Worm (Caenorhabditis elegans): ENCODE results near the gene BE10.3.
A peak's percentile ranks its signal among the peaks of the same experiment; 100 is the strongest.

BE10.3 gene

ce11 chrIII:12851034-12851433 lies 43.2 kb downstream of the BE10.3 start:
- TF ChIP-seq nhr-28 (tag; optimal IDR thresholded peaks at IDR 0.05) (no peak), blmp-1 (tag; optimal IDR thresholded peaks at IDR 0.05) (peak; percentile 34), unc-62 (GFP tag; optimal IDR thresholded peaks at IDR 0.05) (peak; percentile 36), nhr-237 (tag; optimal IDR thresholded peaks at IDR 0.05) (peak; percentile 61), elt-3 (tag; optimal IDR thresholded peaks at IDR 0.05) (peak; percentile 15)

- no peak for TF ChIP-seq ceh-83 (GFP tag; optimal IDR thresholded peaks at IDR 0.05)
- no peak for TF ChIP-seq bed-3 (GFP tag; optimal IDR thresholded peaks at IDR 0.05)
- no peak for TF ChIP-seq ceh-39 (tag; optimal IDR thresholded peaks at IDR 0.05)
- TF ChIP-seq mls-2 (tag; optimal IDR thresholded peaks at IDR 0.05): no peak
- TF ChIP-seq nhr-237 (tag; optimal IDR thresholded peaks at IDR 0.05): no peak
- no peak for TF ChIP-seq hlh-1 (tag; optimal IDR thresholded peaks at IDR 0.05)
- TF ChIP-seq M03D4.4 (tag; optimal IDR thresholded peaks at IDR 0.05): no peak
- TF ChIP-seq sem-2 (GFP tag; optimal IDR thresholded peaks at IDR 0.05): no peak
- no peak for TF ChIP-seq drap-1 (GFP tag; optimal IDR thresholded peaks at IDR 0.05)
These were observed 47.6 kb downstream of the BE10.3 start, which contains the start of gene Y37D8A.5 for ce11 chrIII:12855394-12855793. Gene Y37D8A.5 (minus strand): TSS chrIII:12855494.

DNA sequence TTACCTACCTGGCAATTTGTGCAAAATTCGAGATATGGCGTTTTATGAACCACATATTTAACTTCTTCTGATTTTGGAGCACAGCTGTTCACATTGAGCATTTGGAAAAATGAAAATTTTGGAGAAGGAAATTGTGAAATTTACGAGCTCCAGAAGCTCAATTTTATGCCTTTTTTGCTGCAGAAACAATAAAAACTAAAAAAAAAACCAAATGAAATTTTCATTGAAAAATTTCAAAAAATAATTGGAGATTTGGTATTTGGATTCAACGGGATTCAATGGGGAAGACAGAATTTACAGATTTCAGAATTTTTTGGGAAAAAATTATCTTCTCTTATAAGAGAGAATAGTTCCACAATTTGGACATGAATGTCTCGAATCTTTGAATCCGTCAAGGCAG lies 48.8 kb downstream of the BE10.3 start, which contains the start of gene Y37D8A.26:
Gene Y37D8A.26 (minus strand): TSS at position 101 of the 400 bp plus-strand sequence.
- TF ChIP-seq lin-32 (GFP tag; optimal IDR thresholded peaks at IDR 0.05) (no peak), nhr-76 (tag; optimal IDR thresholded peaks at IDR 0.05) (no peak), ceh-39 (tag; optimal IDR thresholded peaks at IDR 0.05) (no peak), nhr-237 (tag; optimal IDR thresholded peaks at IDR 0.05) (no peak), mls-2 (tag; optimal IDR thresholded peaks at IDR 0.05) (no peak), mep-1 (tag; optimal IDR thresholded peaks at IDR 0.05) (no peak), pha-4 (tag; optimal IDR thresholded peaks at IDR 0.05) (no peak), nhr-12 (tag; optimal IDR thresholded peaks at IDR 0.05) (no peak), mab-5 (tag; optimal IDR thresholded peaks at IDR 0.05) (no peak), tbx-8 (GFP tag; optimal IDR thresholded peaks at IDR 0.05) (no peak), snpc-4 (tag; optimal IDR thresholded peaks at IDR 0.05) (no peak), ces-1 (GFP tag; optimal IDR thresholded peaks at IDR 0.05) (no peak)

DNA sequence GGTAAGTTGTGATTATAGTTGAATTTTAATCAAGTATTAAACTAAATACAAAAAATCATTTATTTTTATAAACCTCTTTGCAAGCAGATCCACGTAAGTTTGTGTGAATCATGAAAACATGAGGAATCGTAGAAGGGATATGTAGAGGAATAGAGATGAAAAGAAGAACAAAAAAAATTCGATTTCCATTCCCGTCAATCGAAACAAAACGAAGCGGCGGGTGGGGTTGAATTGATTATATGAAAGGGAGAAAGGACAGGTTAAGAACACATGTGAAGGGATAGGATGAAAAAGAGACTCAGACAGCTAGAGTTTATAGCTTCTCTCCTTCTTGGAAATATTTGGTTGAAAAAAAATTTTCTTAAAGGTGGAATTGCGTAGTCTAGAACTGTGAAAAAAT lies 52.3 kb downstream of the BE10.3 start:
- TF ChIP-seq unc-39 (tag; optimal IDR thresholded peaks at IDR 0.05) (no peak), ces-1 (GFP tag; optimal IDR thresholded peaks at IDR 0.05) (no peak), elt-1 (tag; optimal IDR thresholded peaks at IDR 0.05; ENCODE audit: borderline replicate concordance, insufficient read depth) (no peak), ztf-11 (tag; optimal IDR thresholded peaks at IDR 0.05) (no peak), sem-2 (GFP tag; optimal IDR thresholded peaks at IDR 0.05) (no peak), lin-32 (GFP tag; optimal IDR thresholded peaks at IDR 0.05) (no peak), flh-1 (GFP tag; optimal IDR thresholded peaks at IDR 0.05) (no peak), pha-4 (tag; optimal IDR thresholded peaks at IDR 0.05) (no peak), cnd-1 (tag; optimal IDR thresholded peaks at IDR 0.05) (no peak), ceh-39 (tag; optimal IDR thresholded peaks at IDR 0.05) (no peak), mep-1 (tag; optimal IDR thresholded peaks at IDR 0.05) (no peak), bed-3 (GFP tag; optimal IDR thresholded peaks at IDR 0.05) (no peak), ham-2 (GFP tag; optimal IDR thresholded peaks at IDR 0.05) (no peak), nhr-12 (tag; optimal IDR thresholded peaks at IDR 0.05) (no peak), ceh-83 (GFP tag; optimal IDR thresholded peaks at IDR 0.05) (no peak), tbx-8 (GFP tag; optimal IDR thresholded peaks at IDR 0.05) (no peak), drap-1 (GFP tag; optimal IDR thresholded peaks at IDR 0.05) (no peak), snpc-4 (tag; optimal IDR thresholded peaks at IDR 0.05) (no peak), unc-120 (tag; optimal IDR thresholded peaks at IDR 0.05; ENCODE audit: poor library complexity, severe bottlenecking) (no peak)
